Worm (Caenorhabditis elegans): ENCODE data around the gene cld-9.

cld-9 gene

DNA sequence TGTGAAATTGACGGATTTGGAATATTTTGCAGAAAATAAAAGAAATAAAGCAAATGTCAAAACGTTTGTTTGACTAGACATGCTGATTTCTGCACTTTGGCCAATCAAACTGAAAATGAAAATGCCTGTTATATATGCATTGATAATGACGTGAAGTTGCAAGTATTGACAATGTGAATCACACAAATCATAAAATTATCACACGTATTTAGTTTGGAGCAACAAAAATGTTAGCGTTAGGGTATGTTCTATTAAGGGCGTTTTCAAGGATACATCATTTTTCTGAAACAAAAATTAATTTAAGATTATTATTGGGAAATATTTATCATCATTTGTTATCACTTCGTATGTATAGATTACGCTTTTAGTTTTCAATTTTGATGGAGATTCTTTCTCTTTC lies at the start of gene cld-9:
cld-9 (minus strand) TSS at position 81 of the 400 bp plus-strand sequence.
- no peak for TF ChIP-seq hmg-4 (GFP tag; optimal IDR thresholded peaks at IDR 0.05)

DNA sequence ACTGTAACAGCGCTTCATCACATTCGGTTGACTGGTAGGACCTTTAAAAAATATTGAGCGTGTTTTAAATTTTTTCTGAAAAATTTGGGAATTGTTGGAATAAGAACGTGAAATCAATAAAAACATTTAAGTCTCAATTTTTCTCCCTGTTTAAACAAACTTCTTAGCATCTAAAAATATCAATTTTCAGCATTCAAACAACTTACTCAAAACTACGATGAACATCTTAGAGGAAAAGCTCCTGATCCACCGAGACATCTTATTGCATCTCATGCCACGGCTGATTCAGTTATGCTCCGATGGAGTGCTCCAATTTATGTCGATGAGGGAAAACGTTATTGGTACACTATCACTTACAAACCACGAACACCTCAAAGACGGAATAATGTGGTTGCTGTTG lies 47.5 kb upstream of the cld-9 start:
- TF ChIP-seq ama-1 (optimal IDR thresholded peaks at IDR 0.05) (no peak), ceh-13 (GFP tag; optimal IDR thresholded peaks at IDR 0.05) (no peak), tra-4 (tag; optimal IDR thresholded peaks at IDR 0.05) (no peak), hmbx-1 (tag; optimal IDR thresholded peaks at IDR 0.05) (no peak), aly-1 (tag; optimal IDR thresholded peaks at IDR 0.05) (no peak), ceh-36 (tag; optimal IDR thresholded peaks at IDR 0.05) (no peak), sea-1 (GFP tag; conservative IDR thresholded peaks at IDR 0.05) (no peak), pes-1 (GFP tag; IDR thresholded peaks at IDR 0.05) (no peak), tbx-37 (GFP tag; conservative IDR thresholded peaks at IDR 0.05) (no peak), B0310.2 (tag; optimal IDR thresholded peaks at IDR 0.05) (no peak)

DNA sequence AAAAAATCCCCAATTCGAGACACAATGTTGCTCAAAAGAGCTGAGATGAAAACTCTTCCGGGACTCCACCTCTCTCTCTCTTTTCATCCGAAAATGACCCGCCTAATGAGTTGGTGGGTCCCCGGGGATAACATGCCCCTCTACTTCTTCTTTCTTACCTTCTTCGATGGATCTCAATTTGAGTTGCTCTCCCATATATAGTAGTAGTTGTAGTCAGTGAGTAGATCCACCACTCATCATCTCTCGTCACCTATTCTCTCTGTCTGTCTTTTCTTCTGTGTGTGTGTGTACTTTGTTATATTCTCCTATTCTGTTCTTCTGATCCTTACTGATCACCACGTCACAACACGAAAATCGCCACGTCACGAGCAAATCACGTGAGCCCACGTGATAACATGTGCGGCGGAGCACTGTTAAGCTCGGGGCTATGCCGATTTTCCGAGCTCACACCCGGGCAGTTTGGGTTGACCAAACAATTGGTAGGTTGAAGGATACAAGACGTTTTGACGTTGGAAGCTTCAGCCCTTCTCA lies 44.6 kb upstream of the cld-9 start, which contains the start of gene twk-32:
twk-32 (plus strand) TSS at position 396 of the 531 bp plus-strand sequence.
- TF ChIP-seq tbx-11 (GFP tag; IDR thresholded peaks at IDR 0.05) = no peak
- TF ChIP-seq tbx-37 (GFP tag; conservative IDR thresholded peaks at IDR 0.05) = no peak
- TF ChIP-seq tra-4 (tag; optimal IDR thresholded peaks at IDR 0.05) = no peak
- no peak for TF ChIP-seq sea-1 (GFP tag; conservative IDR thresholded peaks at IDR 0.05)
- no peak for TF ChIP-seq hnd-1 (tag; optimal IDR thresholded peaks at IDR 0.05)
- TF ChIP-seq scrt-1 (GFP tag; IDR thresholded peaks at IDR 0.05) = no peak
- no peak for TF ChIP-seq F13C5.2 (tag; optimal IDR thresholded peaks at IDR 0.05)
- no peak for TF ChIP-seq ceh-36 (tag; optimal IDR thresholded peaks at IDR 0.05)
- TF ChIP-seq pes-1 (GFP tag; IDR thresholded peaks at IDR 0.05) = no peak
- TF ChIP-seq ets-7 (tag; optimal IDR thresholded peaks at IDR 0.05) = no peak
- TF ChIP-seq hmbx-1 (tag; optimal IDR thresholded peaks at IDR 0.05) = no peak
- TF ChIP-seq ceh-13 (GFP tag; optimal IDR thresholded peaks at IDR 0.05) = no peak

DNA sequence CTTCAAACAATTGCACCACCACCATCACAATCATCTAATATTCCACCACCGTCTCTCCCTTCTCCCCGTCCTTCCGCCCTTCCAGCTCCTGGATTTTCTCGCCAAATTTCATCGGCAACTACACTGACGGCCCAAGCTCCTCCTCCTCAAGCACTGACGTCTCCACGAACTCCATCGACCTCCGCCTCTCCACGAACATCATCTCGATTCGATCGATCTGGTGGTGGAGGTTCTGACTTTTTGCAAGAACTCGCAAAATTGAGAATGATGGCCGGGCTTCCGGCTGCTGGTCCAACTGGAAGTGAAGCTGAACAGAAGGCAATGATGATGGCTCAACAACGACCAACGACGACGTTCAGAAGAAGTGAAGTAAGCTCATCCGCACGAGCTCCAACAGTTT lies 42.4 kb upstream of the cld-9 start:
- no peak for TF ChIP-seq tbx-37 (GFP tag; conservative IDR thresholded peaks at IDR 0.05)
- TF ChIP-seq pes-1 (GFP tag; IDR thresholded peaks at IDR 0.05) = no peak
- TF ChIP-seq F13C5.2 (tag; optimal IDR thresholded peaks at IDR 0.05) = no peak
- no peak for TF ChIP-seq sea-1 (GFP tag; conservative IDR thresholded peaks at IDR 0.05)
- TF ChIP-seq scrt-1 (GFP tag; IDR thresholded peaks at IDR 0.05) = no peak
- TF ChIP-seq aly-1 (tag; optimal IDR thresholded peaks at IDR 0.05) = no peak
- no peak for TF ChIP-seq hnd-1 (tag; optimal IDR thresholded peaks at IDR 0.05)
- no peak for TF ChIP-seq ets-7 (tag; optimal IDR thresholded peaks at IDR 0.05)
- TF ChIP-seq flt-1 (GFP tag; IDR thresholded peaks at IDR 0.05) = no peak
- no peak for TF ChIP-seq ama-1 (optimal IDR thresholded peaks at IDR 0.05)
- no peak for TF ChIP-seq B0310.2 (tag; optimal IDR thresholded peaks at IDR 0.05)
- no peak for TF ChIP-seq ceh-36 (tag; optimal IDR thresholded peaks at IDR 0.05)
- TF ChIP-seq hmg-4 (GFP tag; optimal IDR thresholded peaks at IDR 0.05) = no peak

DNA sequence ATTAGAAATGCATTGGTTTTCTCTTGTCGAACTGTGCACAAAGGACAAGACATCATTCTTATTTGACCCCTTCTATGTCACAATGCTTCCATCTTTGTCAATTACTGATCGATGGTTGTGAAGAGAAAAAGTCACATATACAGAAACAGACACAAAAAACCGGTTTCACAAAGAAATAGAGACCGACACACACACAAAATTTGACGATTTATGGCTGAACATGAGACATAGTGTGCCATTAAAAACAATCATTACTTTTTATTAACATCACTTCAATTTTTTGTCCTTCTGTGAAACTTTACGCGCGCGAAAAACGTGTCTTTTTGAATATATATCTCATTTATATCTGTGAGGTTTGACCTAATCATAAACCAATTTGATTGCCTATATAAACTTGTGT lies 38.9 kb upstream of the cld-9 start:
- TF ChIP-seq F13C5.2 (tag; optimal IDR thresholded peaks at IDR 0.05) (no peak), hnd-1 (tag; optimal IDR thresholded peaks at IDR 0.05) (no peak), hmg-4 (GFP tag; optimal IDR thresholded peaks at IDR 0.05) (no peak), ets-7 (tag; optimal IDR thresholded peaks at IDR 0.05) (no peak), tbx-11 (GFP tag; IDR thresholded peaks at IDR 0.05) (no peak), flt-1 (GFP tag; IDR thresholded peaks at IDR 0.05) (no peak), hmbx-1 (tag; optimal IDR thresholded peaks at IDR 0.05) (no peak), sea-1 (GFP tag; conservative IDR thresholded peaks at IDR 0.05) (no peak), ceh-13 (GFP tag; optimal IDR thresholded peaks at IDR 0.05) (no peak), ama-1 (optimal IDR thresholded peaks at IDR 0.05) (no peak), tra-4 (tag; optimal IDR thresholded peaks at IDR 0.05) (no peak), tbx-37 (GFP tag; conservative IDR thresholded peaks at IDR 0.05) (no peak), aly-1 (tag; optimal IDR thresholded peaks at IDR 0.05) (no peak), pes-1 (GFP tag; IDR thresholded peaks at IDR 0.05) (no peak), B0310.2 (tag; optimal IDR thresholded peaks at IDR 0.05) (no peak), scrt-1 (GFP tag; IDR thresholded peaks at IDR 0.05) (no peak)

DNA sequence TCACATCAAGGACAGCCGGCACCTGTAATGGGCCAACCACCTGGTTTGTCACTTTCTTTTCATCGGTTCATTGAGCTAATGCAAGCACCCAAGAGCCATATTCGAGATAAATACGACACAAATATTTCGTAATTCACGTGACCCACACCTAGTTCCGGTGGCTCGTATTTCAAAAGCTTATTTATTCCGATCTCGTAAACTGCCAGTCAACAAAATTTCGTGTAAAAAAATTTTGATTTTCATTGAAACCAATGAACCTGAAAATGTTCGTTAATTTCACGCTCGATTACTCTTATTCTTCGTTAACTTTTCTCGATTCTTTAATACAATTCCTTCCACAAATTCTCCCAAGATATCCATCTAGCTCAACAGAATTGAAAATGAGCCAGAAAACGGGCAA lies 38.4 kb upstream of the cld-9 start:
- TF ChIP-seq tbx-11 (GFP tag; IDR thresholded peaks at IDR 0.05) = no peak
- no peak for TF ChIP-seq tbx-37 (GFP tag; conservative IDR thresholded peaks at IDR 0.05)
- TF ChIP-seq ceh-36 (tag; optimal IDR thresholded peaks at IDR 0.05) = no peak
- no peak for TF ChIP-seq ets-7 (tag; optimal IDR thresholded peaks at IDR 0.05)
- no peak for TF ChIP-seq scrt-1 (GFP tag; IDR thresholded peaks at IDR 0.05)
- TF ChIP-seq hmbx-1 (tag; optimal IDR thresholded peaks at IDR 0.05) = no peak
- TF ChIP-seq F13C5.2 (tag; optimal IDR thresholded peaks at IDR 0.05) = no peak
- no peak for TF ChIP-seq ceh-13 (GFP tag; optimal IDR thresholded peaks at IDR 0.05)
- TF ChIP-seq hmg-4 (GFP tag; optimal IDR thresholded peaks at IDR 0.05) = no peak
- TF ChIP-seq pes-1 (GFP tag; IDR thresholded peaks at IDR 0.05) = no peak
- TF ChIP-seq B0310.2 (tag; optimal IDR thresholded peaks at IDR 0.05) = no peak
- no peak for TF ChIP-seq aly-1 (tag; optimal IDR thresholded peaks at IDR 0.05)
- TF ChIP-seq sea-1 (GFP tag; conservative IDR thresholded peaks at IDR 0.05) = no peak
- TF ChIP-seq flt-1 (GFP tag; IDR thresholded peaks at IDR 0.05) = no peak
- no peak for TF ChIP-seq ama-1 (optimal IDR thresholded peaks at IDR 0.05)
- TF ChIP-seq tra-4 (tag; optimal IDR thresholded peaks at IDR 0.05) = no peak
- TF ChIP-seq hnd-1 (tag; optimal IDR thresholded peaks at IDR 0.05) = no peak

DNA sequence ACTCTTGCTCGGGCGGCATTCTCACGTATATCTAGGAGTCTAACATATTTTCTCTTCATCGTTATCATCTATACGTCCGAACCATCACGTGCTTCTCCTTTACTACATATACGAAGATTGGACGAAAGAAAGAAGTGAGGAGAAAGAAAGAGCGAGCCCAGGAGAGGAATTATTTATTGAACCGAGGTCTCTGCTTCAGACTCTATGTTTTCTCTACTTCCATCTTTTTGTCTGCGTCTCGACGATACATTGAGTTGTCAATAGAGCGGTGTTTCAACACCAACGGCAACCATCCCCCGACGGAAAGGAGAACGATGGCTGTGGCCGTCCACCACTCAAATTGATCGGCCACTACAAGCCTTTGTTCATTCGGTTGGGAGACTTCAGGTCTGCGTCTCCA lies 37.7 kb upstream of the cld-9 start:
- peak; percentile 9 for TF ChIP-seq tra-4 (tag; optimal IDR thresholded peaks at IDR 0.05)
- TF ChIP-seq hmg-4 (GFP tag; optimal IDR thresholded peaks at IDR 0.05) = peak; percentile 79
- TF ChIP-seq tbx-37 (GFP tag; conservative IDR thresholded peaks at IDR 0.05) = peak; percentile 2; the same call in 1 of the 2 replicates
- TF ChIP-seq flt-1 (GFP tag; IDR thresholded peaks at IDR 0.05) = no peak
- TF ChIP-seq ets-7 (tag; optimal IDR thresholded peaks at IDR 0.05) = peak; percentile 27
